Worm (Caenorhabditis elegans) whole organism, late embryonic: Measurements from ENCODE around the gene T05A7.13.

Experiments used
- C08G9.2 ChIP-seq: sonication (generic microtip); optimal IDR thresholded peaks from 2 replicates; lab custom pipeline; 2016; ENCODE audit warnings: mild to moderate bottlenecking, missing genetic modification characterization, moderate library complexity, missing compliant biosample characterization
- C38D4.7 ChIP-seq: fragments of 200-800 bp; sonication (Bioruptor generic); optimal IDR thresholded peaks from 2 replicates; lab custom pipeline; 2018; ENCODE audit warnings: mild to moderate bottlenecking, missing genetic modification characterization, moderate library complexity, missing compliant biosample characterization
- Y22D7AL.16 ChIP-seq: sonication (generic microtip); optimal IDR thresholded peaks from 2 replicates; lab custom pipeline; 2016; ENCODE audit warnings: missing genetic modification characterization, missing compliant biosample characterization
- ceh-19 ChIP-seq: fragments of 200-800 bp; sonication (Bioruptor generic); optimal IDR thresholded peaks from 2 replicates; lab custom pipeline; 2018; ENCODE audit warnings: mild to moderate bottlenecking, missing genetic modification characterization, missing compliant biosample characterization
- ceh-2 ChIP-seq: sonication (generic microtip); optimal IDR thresholded peaks from 2 replicates; lab custom pipeline; 2016; ENCODE audit warnings: missing genotype, missing genetic modification characterization, missing compliant biosample characterization
- ceh-24 ChIP-seq: sonication (generic microtip); optimal IDR thresholded peaks from 2 replicates; lab custom pipeline; 2016; ENCODE audit warnings: mild to moderate bottlenecking, missing genetic modification characterization, missing compliant biosample characterization
- ceh-31 ChIP-seq: sonication (generic microtip); optimal IDR thresholded peaks from 2 replicates; lab custom pipeline; 2016; ENCODE audit warnings: missing genetic modification characterization, missing compliant biosample characterization
- ceh-34 ChIP-seq: sonication (generic microtip); optimal IDR thresholded peaks from 2 replicates; lab custom pipeline; 2016; ENCODE audit warnings: mild to moderate bottlenecking, missing genetic modification characterization, missing compliant biosample characterization
- ceh-45 ChIP-seq: fragments of 200-800 bp; sonication (Bioruptor generic); IDR thresholded peaks from 2 replicates; pipeline ENCODE4 v1.3.6; 2022; ENCODE audit warnings: missing genetic modification reagents, missing genetic modification characterization, missing compliant biosample characterization
- ceh-6 ChIP-seq: fragments of 200-800 bp; sonication (Bioruptor generic); optimal IDR thresholded peaks from 2 replicates; lab custom pipeline; 2018; ENCODE audit warnings: mild to moderate bottlenecking, missing genetic modification characterization, missing compliant biosample characterization
- ceh-9 ChIP-seq: sonication (generic microtip); optimal IDR thresholded peaks from 2 replicates; lab custom pipeline; 2016; ENCODE audit warnings: mild to moderate bottlenecking, missing genetic modification characterization, inconsistent platforms, missing compliant biosample characterization
- che-1 ChIP-seq: sonication (generic microtip); optimal IDR thresholded peaks from 2 replicates; lab custom pipeline; 2016; ENCODE audit warnings: mild to moderate bottlenecking, missing genetic modification characterization, missing compliant biosample characterization
- dmd-4 ChIP-seq: sonication (generic microtip); optimal IDR thresholded peaks from 2 replicates; lab custom pipeline; 2016; ENCODE audit warnings: borderline replicate concordance, missing genetic modification characterization, missing compliant biosample characterization
- dve-1 ChIP-seq: sonication (generic microtip); optimal IDR thresholded peaks from 2 replicates; lab custom pipeline; 2017; ENCODE audit warnings: antibody characterized with exemption, mild to moderate bottlenecking, missing genetic modification characterization, missing compliant biosample characterization
- elt-2 ChIP-seq: sonication (generic microtip); optimal IDR thresholded peaks from 2 replicates; lab custom pipeline; 2016; ENCODE audit warnings: missing genetic modification reagents, missing genetic modification characterization, missing compliant biosample characterization
- eyg-1 ChIP-seq: sonication (generic microtip); optimal IDR thresholded peaks from 2 replicates; lab custom pipeline; 2016; ENCODE audit warnings: missing genotype, missing genetic modification characterization, missing compliant biosample characterization
- fax-1 ChIP-seq: sonication (generic microtip); optimal IDR thresholded peaks from 2 replicates; lab custom pipeline; 2016; ENCODE audit warnings: missing genotype, missing genetic modification characterization, missing compliant biosample characterization
- fkh-10 ChIP-seq: fragments of 150-350 bp; optimal IDR thresholded peaks from 2 replicates; lab custom pipeline; 2014; ENCODE audit warnings: missing biosample characterization, missing genetic modification reagents, missing genetic modification characterization
- fkh-6 ChIP-seq: sonication (generic microtip); optimal IDR thresholded peaks from 2 replicates; lab custom pipeline; 2016; ENCODE audit warnings: missing genetic modification characterization, missing compliant biosample characterization
- gmeb-2 ChIP-seq: sonication (generic microtip); optimal IDR thresholded peaks from 2 replicates; lab custom pipeline; 2016; ENCODE audit warnings: missing genetic modification characterization, inconsistent platforms, missing compliant biosample characterization
- hlh-13 ChIP-seq: fragments of 200-800 bp; sonication (Bioruptor generic); optimal IDR thresholded peaks from 2 replicates; lab custom pipeline; 2018; ENCODE audit warnings: mild to moderate bottlenecking, missing genetic modification characterization, missing compliant biosample characterization
- hlh-8 ChIP-seq: sonication (generic microtip); optimal IDR thresholded peaks from 2 replicates; lab custom pipeline; 2016; ENCODE audit warnings: missing genotype, missing genetic modification characterization, missing compliant biosample characterization
- madf-2 ChIP-seq: sonication (generic microtip); optimal IDR thresholded peaks from 2 replicates; lab custom pipeline; 2017; ENCODE audit warnings: missing genetic modification characterization, missing compliant biosample characterization
- nfya-1 ChIP-seq: sonication (generic microtip); optimal IDR thresholded peaks from 2 replicates; lab custom pipeline; 2017; ENCODE audit warnings: missing genetic modification characterization, mild to moderate bottlenecking, missing compliant biosample characterization, antibody characterized with exemption, moderate library complexity
- nhr-11 ChIP-seq: fragments of 150-350 bp; optimal IDR thresholded peaks from 2 replicates; lab custom pipeline; 2014; ENCODE audit warnings: missing biosample characterization, missing genetic modification characterization
- nhr-232 ChIP-seq: sonication (generic microtip); optimal IDR thresholded peaks from 2 replicates; lab custom pipeline; 2016; ENCODE audit warnings: missing genetic modification characterization, missing compliant biosample characterization
- npax-4 ChIP-seq: sonication (generic microtip); optimal IDR thresholded peaks from 2 replicates; lab custom pipeline; 2016; ENCODE audit warnings: missing genetic modification characterization, missing compliant biosample characterization
- odd-2 ChIP-seq: sonication (generic microtip); optimal IDR thresholded peaks from 2 replicates; lab custom pipeline; 2017; ENCODE audit warnings: antibody characterized with exemption, mild to moderate bottlenecking, missing genetic modification characterization, missing compliant biosample characterization
- pax-1 ChIP-seq: fragments of 150-350 bp; optimal IDR thresholded peaks from 2 replicates; lab custom pipeline; 2014; ENCODE audit warnings: missing biosample characterization, missing genetic modification characterization
- pha-4 ChIP-seq: fragments of 150-350 bp; optimal IDR thresholded peaks from 2 replicates; lab custom pipeline; 2018; ENCODE audit warnings: missing biosample characterization, missing genetic modification reagents, missing genetic modification characterization
- ref-2 ChIP-seq: sonication (generic microtip); optimal IDR thresholded peaks from 2 replicates; lab custom pipeline; 2016; ENCODE audit warnings: missing genetic modification characterization, missing compliant biosample characterization
- sdc-2 ChIP-seq: sonication (generic microtip); optimal IDR thresholded peaks from 2 replicates; lab custom pipeline; 2016; ENCODE audit warnings: missing genotype, missing genetic modification characterization, missing compliant biosample characterization
- sox-2 ChIP-seq: fragments of 200-800 bp; sonication (Bioruptor generic); IDR thresholded peaks from 2 replicates; pipeline ENCODE4 v1.3.6; 2022; ENCODE audit warnings: missing genetic modification reagents, missing genetic modification characterization, missing compliant biosample characterization
- tbx-2 ChIP-seq: sonication (generic microtip); optimal IDR thresholded peaks from 2 replicates; lab custom pipeline; 2016; ENCODE audit warnings: missing genetic modification characterization, missing compliant biosample characterization
- tbx-7 ChIP-seq: sonication (generic microtip); optimal IDR thresholded peaks from 2 replicates; lab custom pipeline; 2016; ENCODE audit warnings: missing genotype, missing genetic modification characterization, missing compliant biosample characterization
- unc-55 ChIP-seq: sonication (generic microtip); optimal IDR thresholded peaks from 2 replicates; lab custom pipeline; 2017; ENCODE audit warnings: missing biosample characterization, missing genetic modification reagents, missing genetic modification characterization
- unc-86 ChIP-seq: sonication (generic microtip); optimal IDR thresholded peaks from 2 replicates; lab custom pipeline; 2016; ENCODE audit warnings: missing genetic modification characterization, missing compliant biosample characterization
- zip-5 ChIP-seq: sonication (generic microtip); optimal IDR thresholded peaks from 2 replicates; lab custom pipeline; 2016; ENCODE audit warnings: missing genetic modification characterization, missing compliant biosample characterization

Gene T05A7.13

DNA sequence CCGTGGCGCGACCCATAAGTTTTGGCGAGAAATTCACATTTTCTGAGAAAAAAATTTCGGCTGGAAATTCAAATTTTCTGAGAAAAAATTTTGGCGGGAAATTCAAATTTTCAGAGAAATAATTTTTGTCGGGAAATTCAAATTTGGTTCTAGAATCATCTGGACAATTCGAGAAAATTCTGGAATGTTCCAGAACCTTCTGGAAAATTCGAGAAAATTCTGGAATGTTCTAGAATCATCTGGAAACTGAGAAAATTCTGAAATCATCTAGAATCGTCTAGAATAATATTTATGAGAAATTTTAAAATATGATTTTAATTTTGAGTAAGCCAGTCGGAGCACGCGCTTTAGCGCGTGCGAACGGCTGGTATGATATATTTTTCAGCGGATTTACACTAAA, 23.7 kb upstream of the T05A7.13 start:
- no peak for TF ChIP-seq tbx-7 (tag; lab: Kevin White, UChicago)
- TF ChIP-seq ceh-9 (tag; lab: Kevin White, UChicago): no peak
- no peak for TF ChIP-seq ceh-2 (tag; lab: Kevin White, UChicago)
- TF ChIP-seq zip-5 (tag; lab: Kevin White, UChicago): no peak
- TF ChIP-seq madf-2: no peak
- TF ChIP-seq, all 69 proteins: peak for 0

DNA sequence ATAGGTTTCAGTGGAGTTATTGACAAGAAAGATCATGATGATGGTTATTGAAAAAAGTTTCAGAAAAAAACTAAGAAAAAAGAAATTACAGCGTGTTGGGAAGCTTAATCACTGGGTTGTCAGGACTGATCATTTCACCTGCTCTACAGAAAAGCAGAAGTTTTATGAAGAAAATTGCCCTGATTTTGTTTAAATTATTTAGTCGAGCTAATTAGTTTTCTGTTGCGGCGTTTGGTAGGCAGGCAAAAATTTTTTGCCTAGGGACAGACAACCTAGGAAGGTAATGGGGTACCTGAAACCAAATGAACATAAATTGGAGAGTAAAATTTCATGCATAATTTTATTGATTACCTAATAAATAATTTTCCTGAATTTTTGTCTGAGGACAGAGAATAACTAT, 22.5 kb upstream of the T05A7.13 start, which contains the start of gene sre-40:
sre-40 (minus strand) TSS at position 101 of the 400 bp plus-strand sequence.
- TF ChIP-seq fax-1 (tag; lab: Kevin White, UChicago) (no peak), dve-1 (tag; lab: Kevin White, UChicago) (no peak), fkh-6 (no peak), sdc-2 (tag; lab: Kevin White, UChicago) (no peak), unc-86 (tag; lab: Kevin White, UChicago) (no peak), odd-2 (tag; lab: Kevin White, UChicago) (no peak), C38D4.7 (GFP tag; lab: Kevin White, UChicago) (no peak), ceh-24 (tag; lab: Kevin White, UChicago) (no peak), che-1 (tag; lab: Kevin White, UChicago) (no peak), sox-2 (GFP tag; lab: Robert Waterston, UW) (no peak), npax-4 (no peak)

DNA sequence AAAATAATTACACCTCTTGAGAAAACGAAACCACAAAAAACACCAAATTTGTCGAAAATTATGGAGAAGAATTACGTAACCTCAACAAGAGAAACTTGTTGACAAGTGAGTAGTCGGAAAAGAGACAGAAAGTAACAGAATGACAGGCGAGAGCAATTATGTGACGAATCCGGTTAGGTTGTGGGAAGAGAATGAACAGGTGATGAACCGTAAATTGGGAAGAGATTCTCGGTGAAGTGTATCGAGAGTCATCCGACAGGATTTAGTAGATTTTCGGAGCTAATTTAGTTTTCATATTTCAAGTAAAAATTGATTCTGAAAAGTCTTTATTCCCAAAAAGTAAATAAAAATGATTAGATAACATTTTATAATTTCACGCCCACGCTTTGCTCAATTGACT, 20.2 kb upstream of the T05A7.13 start, which contains the start of gene T05A7.7:
T05A7.7 (minus strand) TSS at position 101 of the 400 bp plus-strand sequence.
- TF ChIP-seq unc-86 (tag; lab: Kevin White, UChicago) (no peak), ceh-31 (tag; lab: Kevin White, UChicago) (no peak), pax-1 (tag; lab: Kevin White, UChicago) (no peak), ceh-19 (GFP tag; lab: Kevin White, UChicago) (no peak), elt-2 (tag; lab: Kevin White, UChicago) (no peak), pha-4 (tag; lab: Kevin White, UChicago) (no peak), nhr-11 (tag; lab: Kevin White, UChicago) (no peak), C08G9.2 (tag; lab: Kevin White, UChicago) (no peak), ceh-34 (tag; lab: Kevin White, UChicago) (no peak), fkh-10 (GFP tag; lab: Kevin White, UChicago) (no peak), gmeb-2 (no peak), dmd-4 (tag; lab: Kevin White, UChicago) (no peak), hlh-8 (no peak), tbx-2 (tag; lab: Kevin White, UChicago) (no peak), hlh-13 (GFP tag; lab: Kevin White, UChicago) (no peak), ref-2 (tag; lab: Kevin White, UChicago) (no peak), nfya-1 (tag; lab: Kevin White, UChicago) (no peak), ceh-6 (no peak), eyg-1 (no peak), nhr-232 (tag; lab: Kevin White, UChicago) (no peak)

DNA sequence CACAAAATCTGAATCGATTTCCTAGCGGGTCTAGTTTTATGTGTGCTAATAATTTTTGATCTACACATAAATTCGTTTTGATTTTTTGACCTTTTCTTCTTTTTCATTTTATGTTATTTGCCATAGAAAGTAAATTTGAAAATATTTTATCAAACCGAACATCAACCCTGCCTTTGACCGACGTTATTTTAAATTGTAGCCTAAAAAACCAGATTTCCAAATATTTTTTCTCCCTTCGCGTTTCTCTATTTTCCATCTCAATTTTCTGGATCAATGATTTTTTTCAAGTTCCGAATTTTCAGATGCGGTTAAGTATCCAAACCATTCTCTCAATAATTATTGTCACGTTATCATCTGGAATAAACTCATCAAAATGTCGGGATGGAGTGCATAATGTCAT, 16.7 kb upstream of the T05A7.13 start, which contains the start of gene T05A7.1:
T05A7.1 (plus strand) TSS at position 301 of the 400 bp plus-strand sequence.
- TF ChIP-seq unc-55 (GFP tag; lab: Kevin White, UChicago): no peak
- TF ChIP-seq ceh-45 (GFP tag; lab: Robert Waterston, UW): no peak
- TF ChIP-seq Y22D7AL.16 (tag; lab: Kevin White, UChicago): no peak
- TF ChIP-seq, all 69 proteins: peak for 0
